Worm (Caenorhabditis elegans): ENCODE measurements around the gene clec-168.

clec-168 gene

DNA sequence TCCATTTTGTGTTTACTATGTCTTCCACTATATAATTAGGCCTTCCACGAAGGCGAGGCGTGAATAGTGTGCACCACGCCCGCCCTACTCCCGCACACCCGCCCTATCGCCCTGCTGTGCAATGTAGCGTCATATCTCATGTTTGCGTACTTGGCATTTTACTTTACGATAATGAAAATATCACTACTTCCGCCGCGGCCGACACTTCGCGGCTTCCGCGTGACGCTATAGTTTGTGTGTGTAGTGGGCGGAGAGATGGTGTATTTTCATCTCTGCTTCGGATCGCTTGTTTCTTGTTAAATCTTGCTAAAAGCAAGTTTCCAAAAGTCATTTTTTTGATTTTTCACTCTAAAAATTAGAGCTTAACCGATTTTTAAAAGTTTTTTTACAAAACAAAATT is 3.7 kb downstream of the clec-168 start (continued):
- peak; percentile 51 for TF ChIP-seq lsl-1 (GFP tag; optimal IDR thresholded peaks at IDR 0.05)

DNA sequence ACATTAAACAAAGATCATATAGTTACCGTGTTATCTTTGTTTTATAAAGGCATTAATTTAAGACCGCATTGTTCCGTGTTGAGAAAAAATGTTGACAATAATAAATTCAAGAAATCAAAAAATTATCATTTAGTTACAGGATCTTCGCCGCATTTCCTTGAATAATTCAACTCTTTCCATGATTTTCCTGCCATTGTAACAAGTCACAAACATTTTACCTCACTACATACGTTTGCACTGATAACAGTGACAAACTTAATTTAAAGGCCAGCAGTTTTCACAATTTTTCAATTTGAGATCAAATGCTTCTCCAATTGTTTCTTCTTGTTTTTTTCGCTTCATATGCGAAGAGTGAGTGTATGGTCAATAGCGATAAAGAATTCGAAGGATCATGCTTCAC is 4.3 kb downstream of the clec-168 start, which contains the start of gene clec-169:
TSS of gene clec-169 (plus strand) at position 301 of the 400 bp plus-strand sequence.
- TF ChIP-seq dpl-1 (GFP tag; optimal IDR thresholded peaks at IDR 0.05) (no peak), Y53F4B.3 (GFP tag; IDR thresholded peaks at IDR 0.05) (no peak), let-607 (tag; optimal IDR thresholded peaks at IDR 0.05) (no peak), chd-7 (tag; optimal IDR thresholded peaks at IDR 0.05) (no peak), nfyb-1 (GFP tag; IDR thresholded peaks at IDR 0.05) (no peak), lir-1 (GFP tag; conservative IDR thresholded peaks at IDR 0.05) (no peak), nfya-2 (GFP tag; IDR thresholded peaks at IDR 0.05) (no peak), egl-18 (GFP tag; IDR thresholded peaks at IDR 0.05) (no peak), bed-2 (GFP tag; IDR thresholded peaks at IDR 0.05) (no peak), madf-8 (GFP tag; conservative IDR thresholded peaks at IDR 0.05) (no peak), ceh-91 (GFP tag; IDR thresholded peaks at IDR 0.05) (no peak), Y53G8AR.9 (GFP tag; conservative IDR thresholded peaks at IDR 0.05) (no peak), lin-54 (GFP tag; optimal IDR thresholded peaks at IDR 0.05) (no peak), sdz-38 (tag; optimal IDR thresholded peaks at IDR 0.05) (no peak), cebp-2 (GFP tag; IDR thresholded peaks at IDR 0.05) (no peak), nhr-27 (tag; optimal IDR thresholded peaks at IDR 0.05) (no peak), rec-8 (tag; optimal IDR thresholded peaks at IDR 0.05) (no peak)

DNA sequence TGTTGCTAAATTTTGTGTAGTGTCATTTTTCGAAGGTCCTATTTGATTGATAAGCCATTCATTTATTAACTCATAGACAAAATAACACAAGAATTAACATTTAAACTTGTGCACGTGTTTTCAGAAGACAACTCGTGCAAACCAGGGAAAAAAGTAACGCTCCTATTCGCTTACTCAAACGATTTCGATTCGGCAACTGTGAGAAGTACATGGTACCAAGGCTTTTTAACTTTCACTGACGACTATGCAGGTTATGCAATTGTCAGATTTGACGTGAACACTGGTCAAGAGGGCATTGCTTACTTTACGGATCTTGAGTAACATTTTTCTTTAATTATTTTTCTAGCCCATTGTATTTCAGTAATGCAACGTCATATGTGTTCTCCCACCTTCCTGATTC is 5.2 kb downstream of the clec-168 start:
- TF ChIP-seq T26A5.8 (tag; optimal IDR thresholded peaks at IDR 0.05) (no peak), mes-4 (tag; optimal IDR thresholded peaks at IDR 0.05) (no peak), rec-8 (tag; optimal IDR thresholded peaks at IDR 0.05) (no peak), chd-7 (tag; optimal IDR thresholded peaks at IDR 0.05) (no peak), snpc-4 (GFP tag; optimal IDR thresholded peaks at IDR 0.05) (no peak), snpc-4 (tag; optimal IDR thresholded peaks at IDR 0.05) (no peak), zim-3 (tag; optimal IDR thresholded peaks at IDR 0.05) (no peak)

DNA sequence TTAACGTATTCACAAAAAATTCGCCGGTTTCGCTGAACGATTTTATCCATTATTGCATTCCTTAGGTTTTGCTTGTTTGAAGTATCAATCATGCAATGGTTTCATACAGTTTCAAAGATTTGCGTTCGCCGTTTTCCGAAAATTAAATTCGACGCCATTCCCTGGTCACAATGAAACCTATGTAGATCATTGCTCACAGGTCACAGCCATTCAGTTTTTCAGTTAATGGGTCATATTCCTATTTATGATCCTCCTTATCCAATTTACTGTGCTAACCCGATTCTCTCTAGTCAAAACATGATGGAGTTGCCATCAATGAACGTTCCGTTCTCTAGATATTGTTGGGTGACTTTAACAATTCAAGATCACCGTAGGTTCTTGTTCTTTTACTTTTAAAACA is 8.2 kb downstream of the clec-168 start, which contains the start of gene F38A1.13:
TSS of gene F38A1.13 (plus strand) at position 301 of the 400 bp plus-strand sequence.
- TF ChIP-seq lin-54 (GFP tag; optimal IDR thresholded peaks at IDR 0.05) (no peak), attf-6 (GFP tag; IDR thresholded peaks at IDR 0.05) (no peak), tbx-9 (tag; optimal IDR thresholded peaks at IDR 0.05; ENCODE audit: borderline replicate concordance) (no peak), mxl-1 (tag; optimal IDR thresholded peaks at IDR 0.05) (no peak), cebp-1 (GFP tag; IDR thresholded peaks at IDR 0.05) (no peak), cebp-1 (tag; optimal IDR thresholded peaks at IDR 0.05) (no peak), gei-17 (GFP tag; optimal IDR thresholded peaks at IDR 0.05) (no peak), him-1 (tag; optimal IDR thresholded peaks at IDR 0.05) (no peak), Y95B8A.8 (GFP tag; IDR thresholded peaks at IDR 0.05) (no peak), B0019.2 (GFP tag; conservative IDR thresholded peaks at IDR 0.05) (no peak)

DNA sequence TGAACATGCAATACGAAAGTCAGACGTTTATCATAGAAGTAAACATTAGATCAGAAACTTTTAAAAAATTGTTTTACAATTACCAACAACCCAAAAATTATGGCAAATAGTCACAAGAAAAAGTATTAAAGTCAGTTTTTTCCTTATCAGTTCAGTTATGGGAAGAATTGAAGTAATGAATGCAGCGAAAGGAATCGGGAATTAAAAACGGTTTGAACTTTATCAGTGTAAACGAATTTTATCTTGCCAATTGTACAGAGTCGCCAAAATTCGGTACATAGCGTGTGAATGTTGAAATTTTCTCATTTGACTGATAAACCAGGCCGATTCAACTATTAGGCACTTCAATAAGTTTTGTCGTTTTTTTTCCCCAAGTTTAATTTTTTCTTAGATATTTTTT is 9.4 kb downstream of the clec-168 start:
- TF ChIP-seq hmg-20 (GFP tag; IDR thresholded peaks at IDR 0.05), result no peak
- TF ChIP-seq nhr-80 (tag; optimal IDR thresholded peaks at IDR 0.05), result peak; percentile 82

Data from whole organism, young adult.